Worm (Caenorhabditis elegans) whole organism, L2 larva: ENCODE measurements around the gene let-60.

Experiments
- C34F6.9 ChIP-seq: fragments of 150-350 bp; optimal IDR thresholded peaks from 2 replicates; lab custom pipeline; 2014; ENCODE audit warnings: missing biosample characterization, missing genetic modification characterization
- R02D3.7 ChIP-seq: fragments of 150-350 bp; optimal IDR thresholded peaks from 2 replicates; lab custom pipeline; 2014; ENCODE audit warnings: missing biosample characterization, missing genetic modification characterization
- Y55F3AM.14 ChIP-seq: fragments of 200-800 bp; sonication (Bioruptor generic); optimal IDR thresholded peaks from 2 replicates; lab custom pipeline; 2018; ENCODE audit warnings: mild to moderate bottlenecking, missing genetic modification characterization, missing compliant biosample characterization
- ZK546.5 ChIP-seq: sonication (generic microtip); optimal IDR thresholded peaks from 2 replicates; lab custom pipeline; 2017; ENCODE audit warnings: missing biosample characterization, missing genetic modification characterization
- alr-1 ChIP-seq: fragments of 150-350 bp; optimal IDR thresholded peaks from 2 replicates; lab custom pipeline; 2014; ENCODE audit warnings: missing biosample characterization, missing genetic modification characterization
- blmp-1 ChIP-seq: sonication (generic microtip); optimal IDR thresholded peaks from 2 replicates; lab custom pipeline; 2017; ENCODE audit warnings: missing genetic modification characterization, mild to moderate bottlenecking, missing compliant biosample characterization, antibody characterized with exemption, moderate library complexity; ENCODE audit not compliant: insufficient read depth
- crh-2 ChIP-seq: sonication (generic microtip); optimal IDR thresholded peaks from 2 replicates; lab custom pipeline; 2017; ENCODE audit warnings: missing biosample characterization, missing genetic modification characterization
- dmd-4 ChIP-seq: sonication (generic microtip); optimal IDR thresholded peaks from 2 replicates; lab custom pipeline; 2017; ENCODE audit warnings: missing biosample characterization, missing genetic modification characterization
- egl-27 ChIP-seq: sonication (generic microtip); optimal IDR thresholded peaks from 3 replicates; lab custom pipeline; 2017; ENCODE audit warnings: missing biosample characterization, missing genetic modification reagents, missing genetic modification characterization
- elt-1 ChIP-seq: fragments of 150-350 bp; optimal IDR thresholded peaks from 2 replicates; lab custom pipeline; 2014; ENCODE audit warnings: missing biosample characterization, missing genetic modification characterization
- elt-3 ChIP-seq: sonication (generic microtip); optimal IDR thresholded peaks from 2 replicates; lab custom pipeline; 2017; ENCODE audit warnings: missing biosample characterization, missing genetic modification characterization
- lin-11 ChIP-seq: fragments of 150-350 bp; sonication (generic microtip); optimal IDR thresholded peaks from 2 replicates; lab custom pipeline; 2014; ENCODE audit warnings: missing biosample characterization, missing genetic modification characterization, inconsistent platforms, mixed read lengths
- lin-39 ChIP-seq: fragments of 150-350 bp; optimal IDR thresholded peaks from 2 replicates; lab custom pipeline; 2014; ENCODE audit warnings: missing biosample characterization, missing genetic modification reagents, missing genetic modification characterization
- mdl-1 ChIP-seq, 2 experiments: fragments of 150-350 bp in 1 of 2; sonication (generic microtip) in 1 of 2; optimal IDR thresholded peaks; 2 replicates each; lab custom pipeline; 2017; ENCODE audit warnings: missing biosample characterization in 2 of 2, missing genetic modification characterization in 2 of 2
- nhr-12 ChIP-seq: fragments of 150-350 bp; optimal IDR thresholded peaks from 2 replicates; lab custom pipeline; 2014; ENCODE audit warnings: missing biosample characterization, missing genetic modification characterization
- nhr-129 ChIP-seq: fragments of 150-350 bp; optimal IDR thresholded peaks from 2 replicates; lab custom pipeline; 2014; ENCODE audit warnings: missing biosample characterization, missing genetic modification characterization
- nhr-23 ChIP-seq: fragments of 150-350 bp; optimal IDR thresholded peaks from 2 replicates; lab custom pipeline; 2014; ENCODE audit warnings: missing biosample characterization, missing genetic modification reagents, missing genetic modification characterization
- nhr-25 ChIP-seq: fragments of 150-350 bp; sonication (generic microtip); optimal IDR thresholded peaks from 3 replicates; lab custom pipeline; 2014; ENCODE audit warnings: missing biosample characterization, missing genetic modification characterization
- nhr-6 ChIP-seq: fragments of 150-350 bp; optimal IDR thresholded peaks from 2 replicates; lab custom pipeline; 2014; ENCODE audit warnings: missing biosample characterization, missing genetic modification characterization
- nhr-77 ChIP-seq: fragments of 150-350 bp; optimal IDR thresholded peaks from 2 replicates; lab custom pipeline; 2014; ENCODE audit warnings: missing biosample characterization, missing genetic modification characterization
- peb-1 ChIP-seq: fragments of 150-350 bp; optimal IDR thresholded peaks from 2 replicates; lab custom pipeline; 2014; ENCODE audit warnings: missing biosample characterization, missing genetic modification characterization
- sem-4 ChIP-seq: fragments of 150-350 bp; optimal IDR thresholded peaks from 2 replicates; lab custom pipeline; 2014; ENCODE audit warnings: missing biosample characterization, missing genetic modification reagents, missing genetic modification characterization
- sma-3 ChIP-seq: sonication (generic microtip); optimal IDR thresholded peaks from 2 replicates; lab custom pipeline; 2016; ENCODE audit warnings: missing genetic modification reagents, missing genetic modification characterization, missing compliant biosample characterization
- snpc-4 ChIP-seq: fragments of 150-350 bp; optimal IDR thresholded peaks from 2 replicates; lab custom pipeline; 2014; ENCODE audit warnings: missing biosample characterization, missing genetic modification characterization
- unc-39 ChIP-seq: fragments of 150-350 bp; optimal IDR thresholded peaks from 2 replicates; lab custom pipeline; 2014; ENCODE audit warnings: missing biosample characterization, missing genetic modification characterization
- unc-55 ChIP-seq: fragments of 150-350 bp; sonication (generic microtip); optimal IDR thresholded peaks from 3 replicates; lab custom pipeline; 2014; ENCODE audit warnings: missing biosample characterization, missing genetic modification reagents, missing genetic modification characterization
- zag-1 ChIP-seq: fragments of 150-350 bp; optimal IDR thresholded peaks from 2 replicates; lab custom pipeline; 2014; ENCODE audit warnings: missing biosample characterization, missing genetic modification characterization
- ztf-1 ChIP-seq: fragments of 200-800 bp; sonication (Bioruptor generic); conservative IDR thresholded peaks from 2 replicates; pipeline ENCODE4 v1.3.6; 2022; ENCODE audit warnings: missing genetic modification characterization, missing compliant biosample characterization
- ztf-11 ChIP-seq: sonication (generic microtip); optimal IDR thresholded peaks from 2 replicates; lab custom pipeline; 2017; ENCODE audit warnings: missing biosample characterization, missing genetic modification characterization
- ztf-4 ChIP-seq: fragments of 150-350 bp; optimal IDR thresholded peaks from 2 replicates; lab custom pipeline; 2014; ENCODE audit warnings: missing biosample characterization, missing genetic modification characterization

let-60 gene

DNA sequence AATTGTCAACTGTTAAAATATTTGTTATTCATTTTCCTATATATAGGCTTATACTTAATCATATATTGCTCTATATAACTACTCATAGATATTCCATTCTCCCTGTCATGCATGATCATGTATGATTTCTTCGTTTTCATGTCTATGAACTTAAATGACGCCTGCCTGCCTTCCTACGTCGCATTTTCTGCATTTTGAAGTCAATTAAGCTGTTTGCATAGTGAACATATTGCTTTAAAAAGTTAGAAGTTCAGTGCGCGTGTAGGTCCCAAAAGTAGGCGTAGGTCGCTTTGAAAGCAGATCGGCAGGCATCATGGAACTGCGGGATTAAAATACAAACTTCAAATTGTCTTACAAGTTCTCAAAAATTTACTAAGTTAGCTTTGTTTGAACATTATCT lies 46.2 kb downstream of the let-60 start:
- TF ChIP-seq lin-39 (no peak), elt-3 (tag; lab: Kevin White, UChicago) (no peak), ztf-1 (GFP tag; lab: Robert Waterston, UW) (no peak), nhr-77 (tag; lab: Kevin White, UChicago) (no peak), C34F6.9 (tag; lab: Kevin White, UChicago) (no peak), ztf-4 (tag; lab: Kevin White, UChicago) (no peak), unc-39 (tag; lab: Kevin White, UChicago) (no peak), Y55F3AM.14 (GFP tag; lab: Kevin White, UChicago) (no peak), unc-55 (no peak), nhr-129 (tag; lab: Kevin White, UChicago) (no peak), egl-27 (tag; lab: Kevin White, UChicago) (no peak), nhr-23 (no peak), lin-11 (tag; lab: Kevin White, UChicago) (no peak), nhr-6 (tag; lab: Kevin White, UChicago) (no peak), ztf-11 (no peak)
- TF ChIP-seq, all 48 proteins: peak for 0

DNA sequence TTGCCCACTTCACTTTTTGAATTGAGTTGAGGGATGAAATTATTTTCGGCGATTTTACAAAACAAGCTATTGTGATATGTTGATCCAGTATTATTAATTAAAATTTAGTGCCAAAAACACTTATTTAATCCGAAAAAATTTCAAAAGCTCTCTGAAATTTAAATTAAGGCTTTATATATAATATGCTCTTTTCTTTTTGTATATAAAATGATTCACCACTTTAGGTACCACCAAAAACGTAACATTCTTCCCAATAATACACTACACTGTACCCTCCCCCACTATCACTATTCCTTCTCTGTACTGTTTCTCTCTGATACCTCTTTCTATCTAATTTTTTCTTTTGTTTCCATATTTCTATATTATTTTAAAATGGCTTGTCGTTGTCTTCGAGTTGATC lies 47.1 kb downstream of the let-60 start, which contains the start of gene prx-2:
Gene prx-2 (plus strand): TSS at position 301 of the 400 bp plus-strand sequence.
- TF ChIP-seq crh-2 (tag; lab: Kevin White, UChicago), result no peak

DNA sequence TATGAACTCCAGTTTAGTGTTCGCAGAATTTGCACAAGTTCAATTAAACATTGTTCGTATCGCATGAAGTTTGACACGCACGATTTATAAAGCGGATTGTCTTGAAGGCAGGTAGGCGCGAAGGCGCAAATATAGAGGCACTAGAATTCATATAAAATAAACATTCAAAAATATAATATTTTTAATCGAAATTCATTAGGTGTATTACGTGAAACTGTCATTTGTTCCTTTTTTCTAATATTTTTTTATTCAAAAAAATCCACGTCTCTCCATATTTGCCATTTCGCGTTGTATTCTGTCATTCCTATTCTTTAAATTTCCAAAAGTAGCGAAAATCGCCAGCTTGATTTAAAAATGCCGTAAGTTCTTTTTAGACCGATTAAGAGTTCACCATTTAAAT lies 49.1 kb downstream of the let-60 start, which contains the start of gene ZK809.1:
Gene ZK809.1 (plus strand): TSS at position 301 of the 400 bp plus-strand sequence.
- TF ChIP-seq lin-11 (tag; lab: Kevin White, UChicago) (no peak), nhr-77 (tag; lab: Kevin White, UChicago) (no peak), mdl-1 (tag; optimal IDR thresholded peaks at IDR 0.05; lab: Kevin White, UChicago) (no peak), blmp-1 (no peak), zag-1 (tag; lab: Kevin White, UChicago) (no peak), ZK546.5 (tag; lab: Kevin White, UChicago) (no peak), peb-1 (tag; lab: Kevin White, UChicago) (no peak), sma-3 (GFP tag; lab: Kevin White, UChicago) (no peak), dmd-4 (no peak), unc-39 (tag; lab: Kevin White, UChicago) (no peak), Y55F3AM.14 (GFP tag; lab: Kevin White, UChicago) (no peak), elt-1 (tag; lab: Kevin White, UChicago) (no peak), nhr-23 (no peak), nhr-25 (no peak)

DNA sequence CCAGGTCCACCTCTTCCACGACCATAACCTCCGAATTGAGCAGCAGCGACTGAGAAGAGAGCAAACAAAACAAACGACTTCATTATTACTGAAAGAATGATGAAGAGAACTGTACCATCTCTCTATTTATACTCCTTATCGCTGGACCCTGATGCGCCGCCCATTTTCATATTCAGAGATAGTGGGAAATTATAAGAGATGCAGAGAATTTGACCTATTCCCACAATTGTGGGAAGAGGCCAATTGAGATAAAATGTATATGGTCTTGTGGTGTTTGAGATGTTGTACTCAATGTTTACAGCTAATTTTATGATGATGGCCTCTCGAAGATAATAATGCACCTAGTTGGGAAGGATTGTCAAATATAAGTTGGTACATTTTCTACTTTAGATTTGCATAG lies 50.0 kb downstream of the let-60 start, which contains the start of gene ttr-50:
Gene ttr-50 (minus strand): TSS at position 101 of the 400 bp plus-strand sequence.
- TF ChIP-seq sem-4 (no peak), R02D3.7 (tag; lab: Kevin White, UChicago) (no peak), dmd-4 (no peak), Y55F3AM.14 (GFP tag; lab: Kevin White, UChicago) (no peak), alr-1 (tag; lab: Kevin White, UChicago) (no peak), blmp-1 (no peak), sma-3 (GFP tag; lab: Kevin White, UChicago) (no peak), elt-1 (tag; lab: Kevin White, UChicago) (no peak), nhr-77 (tag; lab: Kevin White, UChicago) (no peak), snpc-4 (tag; lab: Kevin White, UChicago) (no peak), peb-1 (tag; lab: Kevin White, UChicago) (no peak), nhr-23 (no peak), nhr-12 (tag; lab: Kevin White, UChicago) (no peak)
- TF ChIP-seq, all 48 proteins: peak for 0
